Worm (Caenorhabditis elegans) whole organism, early embryonic: ENCODE measurements around the gene C30B5.17.

Experiments used
- B0310.2 ChIP-seq: sonication (generic microtip); optimal IDR thresholded peaks from 2 replicates; lab custom pipeline; 2016; ENCODE audit warnings: mild to moderate bottlenecking, missing genetic modification characterization, missing compliant biosample characterization
- F13C5.2 ChIP-seq: sonication (generic microtip); optimal IDR thresholded peaks from 2 replicates; lab custom pipeline; 2017; ENCODE audit warnings: mild to moderate bottlenecking, missing genetic modification characterization, inconsistent platforms, missing compliant biosample characterization
- aly-1 ChIP-seq: sonication (generic microtip); optimal IDR thresholded peaks from 2 replicates; lab custom pipeline; 2016; ENCODE audit warnings: missing genetic modification characterization, missing compliant biosample characterization
- ama-1 ChIP-seq: fragments of 150-350 bp; optimal IDR thresholded peaks from 2 replicates; lab custom pipeline; 2014
- ceh-13 ChIP-seq: fragments of 200-800 bp; sonication (Bioruptor generic); optimal IDR thresholded peaks from 2 replicates; lab custom pipeline; 2018; ENCODE audit warnings: mild to moderate bottlenecking, missing genetic modification characterization, missing compliant biosample characterization
- ceh-36 ChIP-seq: sonication (generic microtip); optimal IDR thresholded peaks from 2 replicates; lab custom pipeline; 2016; ENCODE audit warnings: missing genetic modification characterization, inconsistent platforms, missing compliant biosample characterization
- ets-7 ChIP-seq: sonication (generic microtip); optimal IDR thresholded peaks from 2 replicates; lab custom pipeline; 2016; ENCODE audit warnings: missing genotype, missing genetic modification characterization, missing compliant biosample characterization
- flt-1 ChIP-seq: fragments of 200-800 bp; sonication (Bioruptor generic); IDR thresholded peaks from 2 replicates; pipeline ENCODE4 v1.3.6; 2022; ENCODE audit warnings: missing genetic modification characterization, missing compliant biosample characterization
- hmbx-1 ChIP-seq: sonication (generic microtip); optimal IDR thresholded peaks from 2 replicates; lab custom pipeline; 2016; ENCODE audit warnings: mild to moderate bottlenecking, missing genetic modification characterization, missing compliant biosample characterization
- hmg-4 ChIP-seq: fragments of 200-800 bp; sonication (Bioruptor generic); optimal IDR thresholded peaks from 2 replicates; lab custom pipeline; 2018; ENCODE audit warnings: mild to moderate bottlenecking, missing genetic modification characterization, missing compliant biosample characterization
- hnd-1 ChIP-seq: sonication (generic microtip); optimal IDR thresholded peaks from 2 replicates; lab custom pipeline; 2016; ENCODE audit warnings: missing genetic modification characterization, missing compliant biosample characterization
- pes-1 ChIP-seq: fragments of 200-800 bp; sonication (Bioruptor generic); IDR thresholded peaks from 2 replicates; pipeline ENCODE4 v1.3.6; 2022; ENCODE audit warnings: missing genetic modification reagents, missing genetic modification characterization, missing compliant biosample characterization
- scrt-1 ChIP-seq: fragments of 200-800 bp; sonication (Bioruptor generic); IDR thresholded peaks from 2 replicates; pipeline ENCODE4 v1.3.6; 2022; ENCODE audit warnings: missing genetic modification characterization, missing compliant biosample characterization
- sea-1 ChIP-seq: fragments of 200-800 bp; sonication (Bioruptor generic); conservative IDR thresholded peaks from 2 replicates; pipeline ENCODE4 v1.3.6; 2022; ENCODE audit warnings: missing genetic modification characterization, missing compliant biosample characterization
- tbx-11 ChIP-seq: fragments of 200-800 bp; sonication (Bioruptor generic); IDR thresholded peaks from 2 replicates; pipeline ENCODE4 v1.3.6; 2022; ENCODE audit warnings: missing genetic modification characterization, missing compliant biosample characterization
- tbx-37 ChIP-seq: fragments of 200-800 bp; sonication (Bioruptor generic); conservative IDR thresholded peaks from 2 replicates; pipeline ENCODE4 v1.3.6; 2022; ENCODE audit warnings: missing genetic modification reagents, missing genetic modification characterization, missing compliant biosample characterization
- tra-4 ChIP-seq: sonication (generic microtip); optimal IDR thresholded peaks from 2 replicates; lab custom pipeline; 2017; ENCODE audit warnings: missing genetic modification characterization, missing compliant biosample characterization

Gene C30B5.17

DNA sequence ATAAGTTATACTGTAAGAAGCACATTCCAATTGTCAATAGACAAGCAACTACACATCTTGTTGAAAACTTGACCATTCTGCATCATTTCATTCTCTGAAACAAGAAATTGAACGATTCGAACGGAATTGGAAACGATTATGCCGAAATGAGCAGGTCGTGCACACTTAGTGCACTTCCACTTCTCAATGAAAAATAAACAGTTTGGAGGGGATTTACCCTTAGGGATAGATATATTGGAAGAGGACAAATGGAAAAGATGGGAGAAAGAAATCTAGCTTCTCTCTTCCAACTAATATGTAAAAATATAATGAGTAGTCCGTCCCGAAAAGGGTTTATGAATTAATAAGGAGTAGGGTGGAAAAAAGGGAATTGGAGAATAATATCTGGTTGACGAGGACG is 33.7 kb downstream of the C30B5.17 start, which contains the start of gene hst-3.1:
TSS of gene hst-3.1 (minus strand) at position 101 of the 400 bp plus-strand sequence.
- no peak for TF ChIP-seq B0310.2 (tag; lab: Kevin White, UChicago)
- no peak for TF ChIP-seq ama-1 (lab: Kevin White, UChicago)
- TF ChIP-seq hmbx-1 (tag; lab: Kevin White, UChicago): no peak
- no peak for TF ChIP-seq F13C5.2
- no peak for TF ChIP-seq ceh-36 (tag; lab: Kevin White, UChicago)
- TF ChIP-seq hnd-1: no peak
- TF ChIP-seq hmg-4 (GFP tag; lab: Kevin White, UChicago): no peak
- TF ChIP-seq sea-1 (GFP tag; lab: Robert Waterston, UW): no peak
- TF ChIP-seq tbx-37 (GFP tag; lab: Robert Waterston, UW): no peak
- TF ChIP-seq ets-7: no peak
- TF ChIP-seq pes-1: no peak
- TF ChIP-seq tbx-11 (GFP tag; lab: Robert Waterston, UW): no peak
- no peak for TF ChIP-seq ceh-13 (GFP tag; lab: Kevin White, UChicago)
- TF ChIP-seq flt-1: no peak
- no peak for TF ChIP-seq aly-1 (tag; lab: Kevin White, UChicago)
- TF ChIP-seq tra-4 (tag; lab: Kevin White, UChicago): no peak
- TF ChIP-seq scrt-1: no peak

DNA sequence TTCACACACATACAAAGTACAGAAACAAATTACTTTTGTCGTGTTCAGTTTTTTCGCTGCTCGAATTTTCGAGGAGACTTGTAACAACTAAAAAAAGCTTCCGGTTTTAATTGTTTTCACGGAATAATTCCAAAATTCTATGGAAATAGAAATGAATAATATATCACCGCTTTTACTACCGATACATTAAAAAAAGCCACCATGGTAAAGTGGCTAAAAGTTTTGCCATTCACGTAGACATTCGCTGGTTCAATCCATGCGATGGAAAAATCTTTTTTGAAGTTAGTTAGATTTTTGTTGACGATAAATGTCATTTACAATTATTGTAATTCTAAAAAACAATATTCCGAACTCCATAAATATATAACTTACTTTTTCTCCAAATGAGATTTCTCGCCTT is 34.1 kb downstream of the C30B5.17 start:
- TF ChIP-seq flt-1: no peak
- no peak for TF ChIP-seq hnd-1
- TF ChIP-seq tra-4 (tag; lab: Kevin White, UChicago): no peak
- TF ChIP-seq scrt-1: no peak
- TF ChIP-seq sea-1 (GFP tag; lab: Robert Waterston, UW): no peak
- TF ChIP-seq hmbx-1 (tag; lab: Kevin White, UChicago): no peak
- TF ChIP-seq ceh-36 (tag; lab: Kevin White, UChicago): no peak
- no peak for TF ChIP-seq hmg-4 (GFP tag; lab: Kevin White, UChicago)
- no peak for TF ChIP-seq tbx-11 (GFP tag; lab: Robert Waterston, UW)
- no peak for TF ChIP-seq aly-1 (tag; lab: Kevin White, UChicago)
- TF ChIP-seq B0310.2 (tag; lab: Kevin White, UChicago): no peak
- TF ChIP-seq ets-7: no peak
- no peak for TF ChIP-seq pes-1
- TF ChIP-seq F13C5.2: no peak
- TF ChIP-seq ama-1 (lab: Kevin White, UChicago): no peak
- no peak for TF ChIP-seq ceh-13 (GFP tag; lab: Kevin White, UChicago)
- no peak for TF ChIP-seq tbx-37 (GFP tag; lab: Robert Waterston, UW)

DNA sequence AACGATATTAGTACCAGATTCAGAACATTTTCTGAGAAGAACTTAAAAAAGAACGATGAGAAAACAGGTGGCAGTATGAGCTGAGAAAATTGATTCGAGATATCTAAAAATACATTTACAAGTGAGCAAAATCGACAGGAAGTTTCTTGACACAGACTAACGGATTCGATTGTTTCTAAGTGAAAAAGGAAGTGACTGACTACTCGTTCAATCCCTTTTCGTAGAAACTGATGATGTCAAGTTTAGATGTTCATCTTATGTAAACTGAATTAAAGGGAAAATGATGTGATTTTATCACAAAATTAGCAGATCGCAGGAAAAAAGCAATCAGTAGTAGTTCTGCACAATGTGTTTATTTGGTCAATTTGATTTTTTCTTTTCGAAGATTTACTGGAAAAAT is 37.7 kb downstream of the C30B5.17 start:
- TF ChIP-seq hmbx-1 (tag; lab: Kevin White, UChicago) (no peak), tra-4 (tag; lab: Kevin White, UChicago) (no peak), sea-1 (GFP tag; lab: Robert Waterston, UW) (no peak), hnd-1 (no peak), flt-1 (no peak)

DNA sequence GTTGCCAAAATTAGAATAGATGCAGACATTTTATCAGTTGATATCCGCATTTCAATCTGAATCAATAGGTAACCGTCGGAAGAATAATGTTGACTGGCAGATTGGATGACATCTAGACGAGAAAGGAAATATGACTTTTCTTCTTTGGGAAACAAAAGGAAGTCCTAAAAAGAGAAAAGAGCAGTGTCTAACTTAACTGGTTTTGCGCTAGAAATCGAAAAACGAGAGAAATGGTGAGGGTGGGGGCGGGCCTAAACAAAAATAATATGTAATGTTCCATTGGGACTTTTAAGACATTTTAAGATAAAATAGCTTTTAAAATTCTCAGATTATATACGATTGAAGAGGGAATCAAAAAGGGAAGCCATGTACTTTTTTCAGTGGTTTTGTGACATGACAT is 41.8 kb downstream of the C30B5.17 start, which contains the start of gene exp-1:
TSS of gene exp-1 (minus strand) at position 101 of the 400 bp plus-strand sequence.
- TF ChIP-seq aly-1 (tag; lab: Kevin White, UChicago): no peak
- no peak for TF ChIP-seq tbx-37 (GFP tag; lab: Robert Waterston, UW)
- TF ChIP-seq tbx-11 (GFP tag; lab: Robert Waterston, UW): no peak
- no peak for TF ChIP-seq hnd-1
- no peak for TF ChIP-seq hmbx-1 (tag; lab: Kevin White, UChicago)
- TF ChIP-seq hmg-4 (GFP tag; lab: Kevin White, UChicago): no peak
- no peak for TF ChIP-seq scrt-1
- TF ChIP-seq F13C5.2: no peak
- TF ChIP-seq ama-1 (lab: Kevin White, UChicago): no peak
- no peak for TF ChIP-seq B0310.2 (tag; lab: Kevin White, UChicago)
- TF ChIP-seq tra-4 (tag; lab: Kevin White, UChicago): no peak
- TF ChIP-seq pes-1: no peak
- TF ChIP-seq ceh-13 (GFP tag; lab: Kevin White, UChicago): no peak
- TF ChIP-seq sea-1 (GFP tag; lab: Robert Waterston, UW): no peak
- TF ChIP-seq ceh-36 (tag; lab: Kevin White, UChicago): no peak
- TF ChIP-seq flt-1: no peak
- TF ChIP-seq ets-7: no peak

DNA sequence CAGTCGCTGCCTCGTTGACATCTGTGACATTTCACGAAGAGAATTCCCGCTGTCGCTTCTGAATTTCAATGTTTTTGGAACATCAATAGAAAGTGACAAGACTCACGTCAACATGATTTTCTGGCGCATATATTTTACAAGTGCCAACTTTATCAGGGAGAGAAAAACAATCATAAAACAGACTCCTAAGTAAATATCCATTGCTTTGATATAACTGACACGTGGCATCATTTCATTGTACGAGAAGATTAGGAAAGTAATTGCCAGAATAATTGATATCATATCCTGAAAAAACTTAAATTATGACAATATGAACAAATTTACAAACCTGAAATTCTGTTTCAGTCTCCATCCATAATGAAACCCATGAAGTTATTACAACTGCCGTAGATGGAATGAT is 44.7 kb downstream of the C30B5.17 start:
- no peak for TF ChIP-seq ets-7
- TF ChIP-seq flt-1: no peak
- no peak for TF ChIP-seq ceh-36 (tag; lab: Kevin White, UChicago)
- TF ChIP-seq tbx-11 (GFP tag; lab: Robert Waterston, UW): no peak
- TF ChIP-seq ama-1 (lab: Kevin White, UChicago): no peak
- no peak for TF ChIP-seq F13C5.2
- no peak for TF ChIP-seq scrt-1
- no peak for TF ChIP-seq hmg-4 (GFP tag; lab: Kevin White, UChicago)
- TF ChIP-seq hmbx-1 (tag; lab: Kevin White, UChicago): no peak
